Worm (Caenorhabditis elegans) whole organism, early embryonic: ENCODE results near the gene T16G1.6.

Source experiments
- aly-1 ChIP-seq: sonication (generic microtip); optimal IDR thresholded peaks from 2 replicates; lab custom pipeline; 2016; ENCODE audit warnings: missing genetic modification characterization, missing compliant biosample characterization
- ama-1 ChIP-seq: fragments of 150-350 bp; optimal IDR thresholded peaks from 2 replicates; lab custom pipeline; 2014
- ceh-13 ChIP-seq: fragments of 200-800 bp; sonication (Bioruptor generic); optimal IDR thresholded peaks from 2 replicates; lab custom pipeline; 2018; ENCODE audit warnings: mild to moderate bottlenecking, missing genetic modification characterization, missing compliant biosample characterization
- ets-7 ChIP-seq: sonication (generic microtip); optimal IDR thresholded peaks from 2 replicates; lab custom pipeline; 2016; ENCODE audit warnings: missing genotype, missing genetic modification characterization, missing compliant biosample characterization
- flt-1 ChIP-seq: fragments of 200-800 bp; sonication (Bioruptor generic); IDR thresholded peaks from 2 replicates; pipeline ENCODE4 v1.3.6; 2022; ENCODE audit warnings: missing genetic modification characterization, missing compliant biosample characterization
- scrt-1 ChIP-seq: fragments of 200-800 bp; sonication (Bioruptor generic); IDR thresholded peaks from 2 replicates; pipeline ENCODE4 v1.3.6; 2022; ENCODE audit warnings: missing genetic modification characterization, missing compliant biosample characterization
- sea-1 ChIP-seq: fragments of 200-800 bp; sonication (Bioruptor generic); conservative IDR thresholded peaks from 2 replicates; pipeline ENCODE4 v1.3.6; 2022; ENCODE audit warnings: missing genetic modification characterization, missing compliant biosample characterization
- tbx-11 ChIP-seq: fragments of 200-800 bp; sonication (Bioruptor generic); IDR thresholded peaks from 2 replicates; pipeline ENCODE4 v1.3.6; 2022; ENCODE audit warnings: missing genetic modification characterization, missing compliant biosample characterization
- tbx-37 ChIP-seq: fragments of 200-800 bp; sonication (Bioruptor generic); conservative IDR thresholded peaks from 2 replicates; pipeline ENCODE4 v1.3.6; 2022; ENCODE audit warnings: missing genetic modification reagents, missing genetic modification characterization, missing compliant biosample characterization

DNA sequence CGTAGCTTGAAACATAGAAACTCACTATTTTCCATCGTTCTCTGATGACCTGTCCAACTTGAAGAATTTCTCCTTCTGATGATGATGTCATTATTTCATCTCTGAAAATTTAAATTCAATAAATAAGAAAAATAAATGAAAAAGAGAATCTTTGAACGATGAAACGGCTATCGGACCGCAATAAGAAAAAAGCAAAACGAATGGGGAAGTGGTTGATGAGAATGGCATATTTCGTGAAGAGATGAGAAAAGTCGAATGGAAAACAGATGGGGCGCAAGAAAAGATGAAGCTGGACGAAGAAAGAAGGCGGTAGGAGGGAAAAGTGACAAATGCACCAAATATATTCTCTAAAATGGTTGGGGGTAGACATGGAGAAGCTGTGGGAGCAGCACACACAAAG lies 41.2 kb downstream of the T16G1.6 start, which contains the start of gene ttbk-7:
- no peak for TF ChIP-seq scrt-1 (GFP tag; lab: Robert Waterston, UW)
- TF ChIP-seq tbx-11 (GFP tag; lab: Robert Waterston, UW) = no peak
- no peak for TF ChIP-seq ceh-13 (GFP tag; lab: Kevin White, UChicago)
- no peak for TF ChIP-seq ama-1
- TF ChIP-seq flt-1 (GFP tag; lab: Robert Waterston, UW) = no peak
- TF ChIP-seq aly-1 (tag; lab: Kevin White, UChicago) = no peak
- no peak for TF ChIP-seq ets-7 (tag; lab: Kevin White, UChicago)
- TF ChIP-seq sea-1 (GFP tag; lab: Robert Waterston, UW) = no peak
- TF ChIP-seq tbx-37 (GFP tag; lab: Robert Waterston, UW) = no peak
